Worm (Caenorhabditis elegans): ENCODE measurements around the gene hyls-1.

hyls-1 gene

DNA sequence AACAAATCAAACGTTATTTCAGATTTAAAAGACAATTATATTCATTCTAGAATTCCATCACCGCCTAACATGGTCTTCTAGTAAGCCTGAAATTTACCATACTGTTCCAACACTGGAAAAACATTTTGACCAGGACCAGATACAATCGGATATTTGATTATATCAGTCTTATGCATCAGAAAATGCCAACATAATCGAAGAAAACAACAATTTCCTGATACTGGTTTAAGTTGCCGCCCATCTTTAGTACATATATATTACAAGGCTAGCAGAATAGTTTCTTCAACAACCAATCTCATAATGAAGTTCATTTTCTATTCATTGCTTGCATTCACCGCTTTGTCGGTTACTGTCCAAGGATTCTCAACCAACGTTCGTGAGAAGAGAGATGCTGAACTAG lies 21.8 kb downstream of the hyls-1 start, which contains the start of gene C13A2.12:
Gene C13A2.12, plus strand, starts transcription at position 301 of the 400 bp plus-strand sequence.
- TF ChIP-seq mab-5 (tag; optimal IDR thresholded peaks at IDR 0.05) = no peak
- no peak for TF ChIP-seq R02D3.7 (tag; optimal IDR thresholded peaks at IDR 0.05)
- no peak for TF ChIP-seq aly-2 (tag; optimal IDR thresholded peaks at IDR 0.05)
- TF ChIP-seq nhr-12 (tag; optimal IDR thresholded peaks at IDR 0.05) = no peak
- no peak for TF ChIP-seq elt-3 (tag; optimal IDR thresholded peaks at IDR 0.05)
- no peak for TF ChIP-seq ztf-11 (tag; optimal IDR thresholded peaks at IDR 0.05)

DNA sequence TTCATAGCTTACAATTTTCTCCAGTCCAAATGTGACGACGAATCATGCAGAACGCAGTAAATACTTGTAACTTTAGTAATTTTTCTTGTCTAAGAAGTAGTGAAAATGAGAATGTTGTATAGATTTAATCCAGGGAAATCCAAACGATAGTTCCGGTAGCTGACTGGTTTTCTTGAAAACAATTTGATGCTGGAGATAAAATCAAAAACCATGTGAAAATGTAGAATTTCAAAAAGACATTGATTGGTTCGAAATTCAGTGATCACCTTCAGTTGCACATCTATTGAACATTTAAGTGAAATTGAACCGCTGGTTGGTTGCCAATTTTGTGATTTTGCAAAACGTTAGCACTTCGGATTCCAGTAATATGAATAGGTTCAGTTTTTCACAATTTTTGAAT lies 26.9 kb downstream of the hyls-1 start, which contains the start of gene C13A2.9:
Gene C13A2.9, minus strand, starts transcription at position 101 of the 400 bp plus-strand sequence.
- TF ChIP-seq ztf-11 (tag; optimal IDR thresholded peaks at IDR 0.05) (no peak), unc-39 (tag; optimal IDR thresholded peaks at IDR 0.05) (no peak), nhr-11 (tag; optimal IDR thresholded peaks at IDR 0.05) (no peak)

DNA sequence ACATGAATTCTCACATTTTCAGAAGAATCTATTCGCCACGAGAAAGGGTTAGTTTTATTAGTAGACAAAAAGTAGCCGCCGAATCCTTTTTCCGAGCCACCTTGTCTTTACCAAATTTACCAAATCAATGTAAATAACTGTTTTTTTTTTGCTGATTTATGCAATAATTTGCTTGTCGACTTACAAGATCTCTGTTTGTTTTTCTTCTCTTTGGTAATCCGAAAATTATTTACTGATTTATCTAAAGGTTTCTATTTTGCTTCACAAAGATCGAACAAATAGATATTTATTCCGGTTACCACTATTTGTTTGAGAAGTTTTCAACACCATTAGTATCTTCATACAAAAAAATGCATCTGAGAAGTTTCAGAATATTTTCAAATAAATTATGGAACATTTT lies 28.8 kb downstream of the hyls-1 start, which contains the start of gene C13A2.7:
Gene C13A2.7, plus strand, starts transcription at position 301 of the 400 bp plus-strand sequence.
- TF ChIP-seq peb-1 (tag; optimal IDR thresholded peaks at IDR 0.05) = no peak
- no peak for TF ChIP-seq fos-1 (tag; optimal IDR thresholded peaks at IDR 0.05)
- no peak for TF ChIP-seq unc-55 (GFP tag; optimal IDR thresholded peaks at IDR 0.05)
- no peak for TF ChIP-seq ama-1 (optimal IDR thresholded peaks at IDR 0.05)
- no peak for TF ChIP-seq nhr-23 (tag; optimal IDR thresholded peaks at IDR 0.05)
- TF ChIP-seq nhr-10 (tag; optimal IDR thresholded peaks at IDR 0.05) = no peak

DNA sequence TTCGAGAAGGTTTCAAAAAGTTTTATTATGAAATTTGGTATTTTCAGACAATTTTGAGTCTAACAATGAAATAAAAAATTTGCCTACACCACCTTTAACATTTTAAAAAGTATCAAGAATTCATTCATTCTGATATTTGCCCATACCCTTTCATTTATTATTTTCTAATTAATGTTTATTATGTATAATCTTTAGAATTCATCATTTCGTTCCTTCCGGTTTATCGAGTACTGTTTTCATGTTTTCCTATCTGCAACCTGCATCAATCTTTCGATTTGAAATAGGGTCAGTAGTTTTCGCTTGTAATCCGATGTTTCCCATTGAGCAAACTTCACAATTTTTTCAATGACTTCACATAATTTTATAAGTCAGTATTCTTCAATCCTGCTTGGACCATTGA lies 32.2 kb downstream of the hyls-1 start, which contains the start of gene C13A2.6:
Gene C13A2.6, plus strand, starts transcription at position 301 of the 400 bp plus-strand sequence.
- TF ChIP-seq nhr-25 (tag; optimal IDR thresholded peaks at IDR 0.05) (no peak), nhr-12 (tag; optimal IDR thresholded peaks at IDR 0.05) (no peak), ztf-4 (tag; optimal IDR thresholded peaks at IDR 0.05) (no peak), ceh-16 (tag; optimal IDR thresholded peaks at IDR 0.05) (no peak), ZK546.5 (tag; optimal IDR thresholded peaks at IDR 0.05) (no peak), ceh-82 (tag; optimal IDR thresholded peaks at IDR 0.05) (no peak), zag-1 (tag; optimal IDR thresholded peaks at IDR 0.05) (no peak), sma-3 (GFP tag; optimal IDR thresholded peaks at IDR 0.05) (no peak), unc-55 (GFP tag; optimal IDR thresholded peaks at IDR 0.05) (no peak), skn-1 (tag; optimal IDR thresholded peaks at IDR 0.05) (no peak), snpc-4 (tag; optimal IDR thresholded peaks at IDR 0.05) (no peak), ama-1 (optimal IDR thresholded peaks at IDR 0.05) (no peak), nhr-237 (tag; optimal IDR thresholded peaks at IDR 0.05) (no peak), Y55F3AM.14 (GFP tag; optimal IDR thresholded peaks at IDR 0.05) (no peak), unc-39 (tag; optimal IDR thresholded peaks at IDR 0.05) (no peak)

- TF ChIP-seq mdl-1 (tag; optimal IDR thresholded peaks at IDR 0.05) (no peak), mbf-1 (tag; optimal IDR thresholded peaks at IDR 0.05) (no peak), peb-1 (tag; optimal IDR thresholded peaks at IDR 0.05) (no peak), ztf-4 (tag; optimal IDR thresholded peaks at IDR 0.05) (no peak), nhr-77 (tag; optimal IDR thresholded peaks at IDR 0.05) (no peak), sma-9 (GFP tag; optimal IDR thresholded peaks at IDR 0.05) (no peak), sma-9 (tag; optimal IDR thresholded peaks at IDR 0.05) (no peak), dmd-4 (tag; optimal IDR thresholded peaks at IDR 0.05) (no peak), snpc-4 (tag; optimal IDR thresholded peaks at IDR 0.05) (no peak), F13H6.1 (tag; optimal IDR thresholded peaks at IDR 0.05) (no peak), sma-3 (GFP tag; optimal IDR thresholded peaks at IDR 0.05) (no peak), ama-1 (optimal IDR thresholded peaks at IDR 0.05) (no peak), elt-1 (tag; optimal IDR thresholded peaks at IDR 0.05) (no peak), nhr-23 (tag; optimal IDR thresholded peaks at IDR 0.05) (no peak), Y55F3AM.14 (GFP tag; optimal IDR thresholded peaks at IDR 0.05) (no peak)
Observed at ce11 chrV:7274992-7275391, 37.8 kb downstream of the hyls-1 start, which contains the start of gene C13A2.10. C13A2.10 (minus strand) TSS chrV:7275092.

- TF ChIP-seq ama-1 (optimal IDR thresholded peaks at IDR 0.05) = no peak
- TF ChIP-seq blmp-1 (tag; optimal IDR thresholded peaks at IDR 0.05; ENCODE audit: insufficient read depth) = no peak
- no peak for TF ChIP-seq unc-39 (tag; optimal IDR thresholded peaks at IDR 0.05)
- TF ChIP-seq nhr-21 (tag; optimal IDR thresholded peaks at IDR 0.05) = no peak
- TF ChIP-seq ztf-4 (tag; optimal IDR thresholded peaks at IDR 0.05) = no peak
- no peak for TF ChIP-seq zag-1 (tag; optimal IDR thresholded peaks at IDR 0.05)
- TF ChIP-seq ceh-16 (tag; optimal IDR thresholded peaks at IDR 0.05) = no peak
- TF ChIP-seq nhr-6 (tag; optimal IDR thresholded peaks at IDR 0.05) = no peak
- TF ChIP-seq elt-1 (tag; optimal IDR thresholded peaks at IDR 0.05) = no peak
- TF ChIP-seq mdl-1 (tag; optimal IDR thresholded peaks at IDR 0.05) = no peak
- TF ChIP-seq snpc-4 (tag; optimal IDR thresholded peaks at IDR 0.05) = no peak
- TF ChIP-seq ztf-11 (tag; optimal IDR thresholded peaks at IDR 0.05) = no peak
- TF ChIP-seq aly-2 (tag; optimal IDR thresholded peaks at IDR 0.05) = no peak
- TF ChIP-seq ZK546.5 (tag; optimal IDR thresholded peaks at IDR 0.05) = no peak
- TF ChIP-seq crh-2 (tag; optimal IDR thresholded peaks at IDR 0.05) = no peak
- TF ChIP-seq lin-13 (GFP tag; optimal IDR thresholded peaks at IDR 0.05) = no peak
Observed at ce11 chrV:7275491-7275890, 38.3 kb downstream of the hyls-1 start, which contains the start of gene C13A2.5. C13A2.5 (plus strand) TSS chrV:7275791.
